Fruit fly (Drosophila melanogaster): ENCODE data around the gene CG42818.

Gene CG42818

dm6 chr2L:16261576-16262217, 20.0 kb downstream of the CG42818 start, which contains the start of the genes twe and CG4935:
TSS of gene twe (minus strand) at chr2L:16261877.
TSS of gene CG4935 (plus strand) at chr2L:16262141.
- TF ChIP-seq Dad (GFP tag; optimal IDR thresholded peaks at IDR 0.05) (no peak), CG4854 (GFP tag; optimal IDR thresholded peaks at IDR 0.05) (no peak), CG8388 (GFP tag; optimal IDR thresholded peaks at IDR 0.05) (peak; percentile 30), crp (GFP tag; optimal IDR thresholded peaks at IDR 0.05) (no peak), CG2712 (tag; optimal IDR thresholded peaks at IDR 0.05) (peak; percentile 1), Atf-2 (GFP tag; optimal IDR thresholded peaks at IDR 0.05) (no peak), CG2116 (GFP tag; optimal IDR thresholded peaks at IDR 0.05) (peak; percentile 2), CG7786 (GFP tag; optimal IDR thresholded peaks at IDR 0.05) (no peak), tap (tag; optimal IDR thresholded peaks at IDR 0.05) (no peak), CG42726 (GFP tag; IDR thresholded peaks at IDR 0.05; ENCODE audit: partially characterized antibody) (no peak), CG3995 (GFP tag; optimal IDR thresholded peaks at IDR 0.05) (no peak), Hr3 (GFP tag; optimal IDR thresholded peaks at IDR 0.05) (no peak), dati (GFP tag; IDR thresholded peaks at IDR 0.05) (no peak), CG8924 (tag; optimal IDR thresholded peaks at IDR 0.05) (peak; percentile 27), row (GFP tag; IDR thresholded peaks at IDR 0.05) (peak; percentile 26; the same call in 1 of the 3 replicates), CG12299 (tag; optimal IDR thresholded peaks at IDR 0.05) (peak; percentile 3), HmgZ (tag; optimal IDR thresholded peaks at IDR 0.05) (peak; percentile 1), Mad (GFP tag; optimal IDR thresholded peaks at IDR 0.05) (no peak), Ssrp (tag; optimal IDR thresholded peaks at IDR 0.05) (peak; percentile 44), Bgb (GFP tag; IDR thresholded peaks at IDR 0.05; ENCODE audit: partially characterized antibody) (no peak), Jarid2 (GFP tag; optimal IDR thresholded peaks at IDR 0.05) (no peak), CG6175 (GFP tag; IDR thresholded peaks at IDR 0.05) (no peak), CG12659 (GFP tag; optimal IDR thresholded peaks at IDR 0.05) (peak; percentile 26), CG14710 (tag; optimal IDR thresholded peaks at IDR 0.05) (peak; percentile 34), trem (tag; optimal IDR thresholded peaks at IDR 0.05) (peak; percentile 31), CG34376 (GFP tag; optimal IDR thresholded peaks at IDR 0.05) (no peak), ci (GFP tag; IDR thresholded peaks at IDR 0.05) (no peak), bsh (GFP tag; optimal IDR thresholded peaks at IDR 0.05) (no peak), CG30403 (GFP tag; optimal IDR thresholded peaks at IDR 0.05) (peak; percentile 16), sd (tag; optimal IDR thresholded peaks at IDR 0.05) (peak; percentile 27), her (GFP tag; optimal IDR thresholded peaks at IDR 0.05) (no peak), ash1 (GFP tag; optimal IDR thresholded peaks at IDR 0.05) (no peak), CG6683 (GFP tag; optimal IDR thresholded peaks at IDR 0.05) (no peak), CG8089 (GFP tag; optimal IDR thresholded peaks at IDR 0.05) (no peak), CG11560 (tag; IDR thresholded peaks at IDR 0.05) (no peak), wor (GFP tag; IDR thresholded peaks at IDR 0.05) (no peak), Awh (GFP tag; IDR thresholded peaks at IDR 0.05) (no peak), Dp (GFP tag; optimal IDR thresholded peaks at IDR 0.05) (peak; percentile 70), Nf-YA (GFP tag; IDR thresholded peaks at IDR 0.05) (no peak), esg (GFP tag; conservative IDR thresholded peaks at IDR 0.05) (no peak), zf30C (GFP tag; optimal IDR thresholded peaks at IDR 0.05) (peak; percentile 20), kay (GFP tag; optimal IDR thresholded peaks at IDR 0.05) (peak; percentile 29), ato (GFP tag; IDR thresholded peaks at IDR 0.05; ENCODE audit: partially characterized antibody) (no peak), CHES-1-like (GFP tag; optimal IDR thresholded peaks at IDR 0.05) (no peak), CG18764 (GFP tag; optimal IDR thresholded peaks at IDR 0.05) (no peak), Sry-β (GFP tag; optimal IDR thresholded peaks at IDR 0.05) (no peak), Taf1 (GFP tag; IDR thresholded peaks at IDR 0.05) (no peak), CoRest (tag; optimal IDR thresholded peaks at IDR 0.05) (peak; percentile 59), CG30431 (GFP tag; optimal IDR thresholded peaks at IDR 0.05) (no peak)
